Fruit fly (Drosophila melanogaster): ENCODE measurements around the gene Pde9.

DNA sequence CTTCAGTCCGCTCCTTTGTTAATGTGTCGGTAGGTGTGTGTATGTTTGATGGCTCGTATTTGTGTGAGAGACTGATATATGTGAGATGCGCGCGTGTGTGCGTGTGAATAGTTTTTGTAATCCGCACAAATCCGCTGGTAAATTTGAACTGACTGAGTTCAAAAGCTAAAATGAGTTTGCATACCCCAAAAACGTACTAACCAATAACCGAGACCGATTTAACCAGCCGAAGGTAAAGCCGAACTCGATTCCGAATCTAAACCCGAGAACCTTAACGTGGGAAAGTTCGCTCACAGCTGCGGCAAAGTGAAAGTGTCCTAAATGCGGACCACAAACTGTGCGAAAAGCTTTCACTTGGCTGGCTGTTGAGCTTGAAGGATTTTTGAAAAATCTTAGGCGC lies 28.5 kb downstream of the Pde9 start:
- TF ChIP-seq CTCF (optimal IDR thresholded peaks at IDR 0.05) (no peak), CG8478 (optimal IDR thresholded peaks at IDR 0.05) (no peak)

Measured in S2 (cell line).